Worm (Caenorhabditis elegans): ENCODE measurements around the gene selt-1.2.

DNA sequence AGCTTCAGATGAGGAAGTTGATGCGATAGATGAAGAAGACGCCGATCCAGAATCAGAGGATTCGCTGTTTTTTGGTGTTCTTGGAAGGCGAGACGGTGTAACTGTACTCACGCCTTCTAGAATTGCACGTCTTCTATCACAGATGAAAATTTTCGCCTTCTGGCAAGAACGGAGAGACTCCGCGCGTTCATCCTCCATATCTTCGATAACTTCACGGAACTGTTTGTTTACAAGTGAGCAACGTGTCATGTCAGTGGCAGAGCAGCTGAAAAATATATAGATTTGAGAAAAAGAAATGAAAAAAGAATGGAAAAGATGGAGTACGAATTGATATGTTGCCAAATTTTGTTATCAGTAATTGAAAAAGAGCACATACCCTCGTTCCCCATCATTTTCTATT is 32.5 kb downstream of the selt-1.2 start:
- TF ChIP-seq him-1 (tag; optimal IDR thresholded peaks at IDR 0.05) = no peak
- TF ChIP-seq dao-5 (tag; optimal IDR thresholded peaks at IDR 0.05) = no peak
- no peak for TF ChIP-seq W03F9.2 (tag; optimal IDR thresholded peaks at IDR 0.05)

All from whole organism, L4/young adult.